Worm (Caenorhabditis elegans): Measurements from ENCODE around the gene unc-3.

Gene unc-3

ce11 chrX:14787557-14787932, 14.2 kb downstream of the unc-3 start:
- TF ChIP-seq flt-1 (GFP tag; IDR thresholded peaks at IDR 0.05) (no peak), tbx-37 (GFP tag; conservative IDR thresholded peaks at IDR 0.05) (no peak), tra-4 (tag; optimal IDR thresholded peaks at IDR 0.05) (no peak), ets-7 (tag; optimal IDR thresholded peaks at IDR 0.05) (no peak), ceh-36 (tag; optimal IDR thresholded peaks at IDR 0.05) (no peak), pes-1 (GFP tag; IDR thresholded peaks at IDR 0.05) (no peak), B0310.2 (tag; optimal IDR thresholded peaks at IDR 0.05) (no peak)

ce11 chrX:14790320-14791048, 17.1 kb downstream of the unc-3 start, which contains the start of gene tatn-1:
Gene tatn-1 (plus strand): TSS chrX:14791008.
- no peak for TF ChIP-seq tra-4 (tag; optimal IDR thresholded peaks at IDR 0.05)
- no peak for TF ChIP-seq hmbx-1 (tag; optimal IDR thresholded peaks at IDR 0.05)
- TF ChIP-seq aly-1 (tag; optimal IDR thresholded peaks at IDR 0.05), result no peak
- no peak for TF ChIP-seq flt-1 (GFP tag; IDR thresholded peaks at IDR 0.05)
- TF ChIP-seq hnd-1 (tag; optimal IDR thresholded peaks at IDR 0.05), result no peak
- no peak for TF ChIP-seq sea-1 (GFP tag; conservative IDR thresholded peaks at IDR 0.05)
- no peak for TF ChIP-seq F13C5.2 (tag; optimal IDR thresholded peaks at IDR 0.05)
- no peak for TF ChIP-seq ceh-13 (GFP tag; optimal IDR thresholded peaks at IDR 0.05)
- no peak for TF ChIP-seq B0310.2 (tag; optimal IDR thresholded peaks at IDR 0.05)
- TF ChIP-seq scrt-1 (GFP tag; IDR thresholded peaks at IDR 0.05), result no peak
- TF ChIP-seq ets-7 (tag; optimal IDR thresholded peaks at IDR 0.05), result no peak
- no peak for TF ChIP-seq hmg-4 (GFP tag; optimal IDR thresholded peaks at IDR 0.05)
- no peak for TF ChIP-seq ceh-36 (tag; optimal IDR thresholded peaks at IDR 0.05)
- no peak for TF ChIP-seq ama-1 (optimal IDR thresholded peaks at IDR 0.05)
- TF ChIP-seq tbx-37 (GFP tag; conservative IDR thresholded peaks at IDR 0.05), result no peak
- TF ChIP-seq tbx-11 (GFP tag; IDR thresholded peaks at IDR 0.05), result no peak
- TF ChIP-seq pes-1 (GFP tag; IDR thresholded peaks at IDR 0.05), result no peak

- no peak for TF ChIP-seq ets-7 (tag; optimal IDR thresholded peaks at IDR 0.05)
- no peak for TF ChIP-seq scrt-1 (GFP tag; IDR thresholded peaks at IDR 0.05)
- no peak for TF ChIP-seq hnd-1 (tag; optimal IDR thresholded peaks at IDR 0.05)
- no peak for TF ChIP-seq tbx-37 (GFP tag; conservative IDR thresholded peaks at IDR 0.05)
- no peak for TF ChIP-seq hmg-4 (GFP tag; optimal IDR thresholded peaks at IDR 0.05)
- no peak for TF ChIP-seq flt-1 (GFP tag; IDR thresholded peaks at IDR 0.05)
- TF ChIP-seq sea-1 (GFP tag; conservative IDR thresholded peaks at IDR 0.05), result no peak
- TF ChIP-seq ama-1 (optimal IDR thresholded peaks at IDR 0.05), result no peak
- TF ChIP-seq F13C5.2 (tag; optimal IDR thresholded peaks at IDR 0.05), result no peak
- TF ChIP-seq pes-1 (GFP tag; IDR thresholded peaks at IDR 0.05), result no peak
- TF ChIP-seq hmbx-1 (tag; optimal IDR thresholded peaks at IDR 0.05), result no peak
- TF ChIP-seq aly-1 (tag; optimal IDR thresholded peaks at IDR 0.05), result no peak
- no peak for TF ChIP-seq tra-4 (tag; optimal IDR thresholded peaks at IDR 0.05)
These were observed 17.9 kb downstream of the unc-3 start for ce11 chrX:14791195-14791739.

DNA sequence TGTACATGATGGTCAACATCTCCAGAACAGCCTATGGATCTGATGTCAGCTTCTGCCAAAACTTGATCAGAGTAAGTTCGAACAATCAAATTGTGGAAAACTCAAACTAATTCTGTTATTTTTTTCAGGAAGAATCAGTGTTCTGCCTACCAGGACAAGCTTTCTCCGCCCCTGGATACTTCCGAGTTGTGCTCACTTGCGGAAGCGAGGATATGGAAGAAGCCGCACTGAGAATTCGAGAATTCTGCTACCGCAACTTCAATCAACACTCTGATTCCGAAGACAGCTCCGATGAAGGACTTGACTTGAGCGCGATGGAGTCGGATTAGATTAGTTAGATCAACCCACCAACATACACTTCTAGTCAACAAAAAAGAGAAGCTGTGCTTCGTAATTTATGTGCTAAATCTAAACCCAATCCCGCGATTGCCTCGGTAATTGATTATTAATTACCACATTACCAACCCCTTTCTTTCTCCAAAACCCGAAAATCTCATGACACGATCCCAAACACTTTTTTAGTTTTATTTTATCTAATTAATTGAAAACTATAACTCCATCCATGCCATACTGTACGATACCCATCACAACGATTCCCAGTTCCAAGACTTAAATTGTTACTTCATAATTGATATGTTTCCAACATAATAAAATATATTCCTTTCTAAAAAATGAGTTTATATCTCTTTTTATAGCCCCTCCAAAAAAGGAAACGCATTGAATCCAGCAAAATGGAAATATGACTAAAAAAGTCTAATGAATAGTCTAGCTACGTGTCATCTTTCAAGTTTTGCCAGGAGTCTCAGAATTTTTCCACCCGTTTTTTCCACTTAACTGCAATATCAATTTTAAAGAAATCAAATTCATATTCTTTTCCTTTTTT, 19.2 kb downstream of the unc-3 start:
- TF ChIP-seq pes-1 (GFP tag; IDR thresholded peaks at IDR 0.05) (no peak), flt-1 (GFP tag; IDR thresholded peaks at IDR 0.05) (no peak), ama-1 (optimal IDR thresholded peaks at IDR 0.05) (no peak), scrt-1 (GFP tag; IDR thresholded peaks at IDR 0.05) (no peak), tbx-37 (GFP tag; conservative IDR thresholded peaks at IDR 0.05) (no peak), hmbx-1 (tag; optimal IDR thresholded peaks at IDR 0.05) (no peak), sea-1 (GFP tag; conservative IDR thresholded peaks at IDR 0.05) (no peak), ets-7 (tag; optimal IDR thresholded peaks at IDR 0.05) (no peak), ceh-36 (tag; optimal IDR thresholded peaks at IDR 0.05) (no peak)

- TF ChIP-seq hmbx-1 (tag; optimal IDR thresholded peaks at IDR 0.05), result no peak
- no peak for TF ChIP-seq tbx-11 (GFP tag; IDR thresholded peaks at IDR 0.05)
- TF ChIP-seq tbx-37 (GFP tag; conservative IDR thresholded peaks at IDR 0.05), result no peak
- TF ChIP-seq sea-1 (GFP tag; conservative IDR thresholded peaks at IDR 0.05), result no peak
- no peak for TF ChIP-seq flt-1 (GFP tag; IDR thresholded peaks at IDR 0.05)
- TF ChIP-seq aly-1 (tag; optimal IDR thresholded peaks at IDR 0.05), result no peak
- no peak for TF ChIP-seq ceh-13 (GFP tag; optimal IDR thresholded peaks at IDR 0.05)
- TF ChIP-seq hmg-4 (GFP tag; optimal IDR thresholded peaks at IDR 0.05), result no peak
- TF ChIP-seq pes-1 (GFP tag; IDR thresholded peaks at IDR 0.05), result no peak
- TF ChIP-seq scrt-1 (GFP tag; IDR thresholded peaks at IDR 0.05), result no peak
- TF ChIP-seq ets-7 (tag; optimal IDR thresholded peaks at IDR 0.05), result no peak
- no peak for TF ChIP-seq ceh-36 (tag; optimal IDR thresholded peaks at IDR 0.05)
- no peak for TF ChIP-seq ama-1 (optimal IDR thresholded peaks at IDR 0.05)
- TF ChIP-seq B0310.2 (tag; optimal IDR thresholded peaks at IDR 0.05), result no peak
- no peak for TF ChIP-seq tra-4 (tag; optimal IDR thresholded peaks at IDR 0.05)
- no peak for TF ChIP-seq hnd-1 (tag; optimal IDR thresholded peaks at IDR 0.05)
- TF ChIP-seq F13C5.2 (tag; optimal IDR thresholded peaks at IDR 0.05), result no peak
These were observed 19.9 kb downstream of the unc-3 start, which contains the start of gene sprr-2 for ce11 chrX:14793198-14793747. Gene sprr-2 (plus strand): TSS chrX:14793445.

DNA sequence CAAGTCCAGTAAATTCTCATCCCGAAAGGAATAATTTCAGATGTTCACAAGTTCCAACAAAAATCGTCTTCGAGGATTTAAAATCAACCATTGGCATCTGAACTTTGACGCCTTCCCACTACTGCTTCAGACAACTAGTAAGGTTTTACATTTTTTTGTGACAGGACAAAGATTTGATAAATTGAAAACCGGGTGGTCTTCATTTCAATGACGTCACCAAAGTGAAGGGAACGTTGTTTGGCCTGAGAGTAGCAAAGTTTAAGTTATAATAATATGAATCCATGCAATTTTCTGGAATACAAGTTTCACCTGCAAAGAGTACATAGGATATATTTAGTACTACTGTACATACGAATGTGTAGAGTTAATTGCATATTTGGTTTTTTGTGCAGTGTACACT, 20.8 kb downstream of the unc-3 start:
- TF ChIP-seq tra-4 (tag; optimal IDR thresholded peaks at IDR 0.05) (no peak), hnd-1 (tag; optimal IDR thresholded peaks at IDR 0.05) (no peak), F13C5.2 (tag; optimal IDR thresholded peaks at IDR 0.05) (no peak), aly-1 (tag; optimal IDR thresholded peaks at IDR 0.05) (no peak), flt-1 (GFP tag; IDR thresholded peaks at IDR 0.05) (no peak), pes-1 (GFP tag; IDR thresholded peaks at IDR 0.05) (no peak), ceh-36 (tag; optimal IDR thresholded peaks at IDR 0.05) (no peak), hmg-4 (GFP tag; optimal IDR thresholded peaks at IDR 0.05) (no peak), hmbx-1 (tag; optimal IDR thresholded peaks at IDR 0.05) (no peak), scrt-1 (GFP tag; IDR thresholded peaks at IDR 0.05) (no peak), ets-7 (tag; optimal IDR thresholded peaks at IDR 0.05) (no peak), B0310.2 (tag; optimal IDR thresholded peaks at IDR 0.05) (no peak), ama-1 (optimal IDR thresholded peaks at IDR 0.05) (no peak), ceh-13 (GFP tag; optimal IDR thresholded peaks at IDR 0.05) (no peak)

Data from whole organism, early embryonic.